Worm (Caenorhabditis elegans) whole organism, young adult: ENCODE data around the gene polh-1.

Experiments used
- F39B2.1 ChIP-seq: fragments of 200-800 bp; sonication (Bioruptor generic); IDR thresholded peaks from 2 replicates; pipeline ENCODE4 v1.3.6; 2022; ENCODE audit warnings: missing genetic modification reagents, missing genetic modification characterization, missing compliant biosample characterization
- F57A8.1 ChIP-seq: fragments of 200-800 bp; sonication (Bioruptor generic); optimal IDR thresholded peaks from 2 replicates; lab custom pipeline; 2018; ENCODE audit warnings: mild to moderate bottlenecking, missing genetic modification characterization, moderate library complexity, missing compliant biosample characterization
- F57C9.4 ChIP-seq: sonication (generic microtip); optimal IDR thresholded peaks from 2 replicates; lab custom pipeline; 2017; ENCODE audit warnings: mild to moderate bottlenecking, missing genetic modification characterization, missing compliant biosample characterization
- ama-1 ChIP-seq, 3 experiments: fragments of 150-350 bp in 1 of 3; sonication (generic microtip) in 2 of 3; optimal IDR thresholded peaks; 2 replicates each; lab custom pipeline; 2014 to 2018; ENCODE audit warnings: missing biosample characterization in 2 of 3, missing genetic modification characterization in 2 of 3, missing genetic modification reagents in 2 of 3
- hlh-26 ChIP-seq: fragments of 200-800 bp; sonication (Bioruptor generic); conservative IDR thresholded peaks from 2 replicates; pipeline ENCODE4 v1.3.6; 2022; ENCODE audit warnings: missing genetic modification reagents, missing genetic modification characterization, missing compliant biosample characterization

ce11 chrIII:1925786-1926185, 24.3 kb downstream of the polh-1 start:
- no peak for TF ChIP-seq F57A8.1 (GFP tag; lab: Kevin White, UChicago)
- no peak for TF ChIP-seq hlh-26 (GFP tag; lab: Robert Waterston, UW)
- TF ChIP-seq ama-1 (optimal IDR thresholded peaks at IDR 0.05; lab: Kevin White, UChicago): no peak
- no peak for TF ChIP-seq ama-1 (GFP tag; optimal IDR thresholded peaks at IDR 0.05; lab: Kevin White, UChicago)
- no peak for TF ChIP-seq F57C9.4 (tag; lab: Kevin White, UChicago)
- no peak for TF ChIP-seq F39B2.1 (GFP tag; lab: Robert Waterston, UW)
